Worm (Caenorhabditis elegans): ENCODE results near the gene C55A6.7.

- TF ChIP-seq hlh-30 (tag; optimal IDR thresholded peaks at IDR 0.05; ENCODE audit: insufficient read depth) (no peak), fkh-6 (tag; optimal IDR thresholded peaks at IDR 0.05) (no peak), dmd-4 (tag; optimal IDR thresholded peaks at IDR 0.05; ENCODE audit: borderline replicate concordance) (no peak)
Measured at ce11 chrV:11543564-11543963, 23.2 kb upstream of the C55A6.7 start, which contains the start of gene F38B7.2.

Measured in whole organism, late embryonic.